Worm (Caenorhabditis elegans): ENCODE measurements around the gene C14C6.8.

The C14C6.8 gene

DNA sequence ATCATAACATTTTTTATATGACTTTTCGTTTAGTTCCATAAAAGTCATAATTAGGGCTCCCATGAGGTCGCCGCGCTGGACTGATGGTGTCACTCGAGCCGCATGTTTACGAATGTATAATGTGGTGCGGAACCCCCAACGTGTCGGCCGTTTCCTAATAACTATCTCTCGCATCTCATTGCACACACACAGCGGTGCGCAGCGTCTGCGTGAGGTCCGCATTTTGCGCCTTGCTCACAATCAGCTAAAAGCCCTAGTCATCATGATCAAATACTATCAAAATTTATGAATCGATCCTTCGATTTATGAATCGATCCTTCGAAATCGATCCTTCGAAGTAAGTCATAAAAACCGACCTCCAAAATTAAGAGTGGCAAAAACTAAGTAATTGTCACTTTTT is 7.0 kb upstream of the C14C6.8 start, which contains the start of gene srx-7:
TSS of gene srx-7 (plus strand) at position 256 of the 400 bp plus-strand sequence.
- no peak for TF ChIP-seq zip-4 (GFP tag; optimal IDR thresholded peaks at IDR 0.05)
- no peak for TF ChIP-seq sptf-1 (tag; optimal IDR thresholded peaks at IDR 0.05)
- no peak for TF ChIP-seq ceh-63 (GFP tag; optimal IDR thresholded peaks at IDR 0.05)
- TF ChIP-seq pag-3 (tag; optimal IDR thresholded peaks at IDR 0.05; ENCODE audit: borderline replicate concordance, insufficient read depth) = no peak
- no peak for TF ChIP-seq nhr-71 (tag; optimal IDR thresholded peaks at IDR 0.05)
- TF ChIP-seq hlh-17 (GFP tag; optimal IDR thresholded peaks at IDR 0.05; ENCODE audit: borderline replicate concordance) = no peak
- no peak for TF ChIP-seq alr-1 (tag; optimal IDR thresholded peaks at IDR 0.05; ENCODE audit: borderline replicate concordance)
- no peak for TF ChIP-seq unc-30 (tag; optimal IDR thresholded peaks at IDR 0.05)
- TF ChIP-seq fos-1 (tag; optimal IDR thresholded peaks at IDR 0.05) = no peak
- no peak for TF ChIP-seq ama-1 (optimal IDR thresholded peaks at IDR 0.05)
- no peak for TF ChIP-seq lin-35 (GFP tag; optimal IDR thresholded peaks at IDR 0.05)
- TF ChIP-seq nhr-19 (GFP tag; conservative IDR thresholded peaks at IDR 0.05) = no peak
- no peak for TF ChIP-seq nhr-47 (tag; optimal IDR thresholded peaks at IDR 0.05)
- no peak for TF ChIP-seq hlh-4 (tag; optimal IDR thresholded peaks at IDR 0.05)
- TF ChIP-seq unc-86 (tag; optimal IDR thresholded peaks at IDR 0.05) = no peak
- no peak for TF ChIP-seq lin-14 (GFP tag; optimal IDR thresholded peaks at IDR 0.05)
- no peak for TF ChIP-seq fkh-10 (GFP tag; optimal IDR thresholded peaks at IDR 0.05)

DNA sequence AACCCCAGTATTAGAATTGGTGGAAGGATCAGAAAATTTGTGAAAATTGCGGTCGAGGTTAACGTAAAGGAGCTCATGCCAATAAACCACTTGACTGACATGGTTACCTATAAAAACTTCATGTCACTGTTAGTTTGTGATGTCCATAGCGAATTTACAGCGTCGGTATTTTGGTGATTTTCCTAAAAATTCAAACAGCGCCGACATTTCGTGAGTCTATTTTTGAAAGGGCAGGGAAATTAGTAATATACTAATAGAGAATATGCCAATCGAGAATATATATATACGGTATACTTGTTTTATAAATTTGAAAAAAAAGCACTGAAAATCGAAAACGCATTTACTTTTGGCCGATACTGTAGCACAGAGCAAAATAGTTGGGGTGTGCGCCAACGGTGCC is 3.1 kb upstream of the C14C6.8 start, which contains the start of gene srx-8:
TSS of gene srx-8 (minus strand) at position 101 of the 400 bp plus-strand sequence.
- TF ChIP-seq nhr-71 (tag; optimal IDR thresholded peaks at IDR 0.05) = no peak
- no peak for TF ChIP-seq efl-1 (optimal IDR thresholded peaks at IDR 0.05)
- peak in 1 of 2 experiments; percentile 56 for TF ChIP-seq efl-1 (GFP tag; optimal IDR thresholded peaks at IDR 0.05 in 1 of 2)

DNA sequence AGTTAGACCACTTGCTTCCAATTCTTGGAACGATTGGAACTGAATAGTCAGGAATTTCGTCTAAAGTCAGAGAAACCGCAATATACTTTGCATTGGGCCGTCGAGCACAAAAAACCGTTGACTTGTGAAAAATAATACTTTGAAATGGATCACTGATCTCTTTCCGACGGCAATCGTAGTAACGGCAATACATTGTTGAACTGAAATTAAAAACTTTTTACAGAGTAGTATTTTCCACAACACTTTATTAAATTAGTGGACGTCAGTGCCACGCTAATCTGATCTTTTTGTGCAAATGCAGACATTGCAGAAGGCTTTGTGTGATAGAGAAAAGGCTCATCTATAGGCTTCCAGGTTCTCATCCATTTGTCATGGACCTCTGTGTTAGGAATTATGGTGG is 561 bp downstream of the C14C6.8 start:
- TF ChIP-seq fkh-10 (GFP tag; optimal IDR thresholded peaks at IDR 0.05) (no peak), nhr-90 (tag; optimal IDR thresholded peaks at IDR 0.05; ENCODE audit: poor library complexity) (no peak), ceh-82 (tag; optimal IDR thresholded peaks at IDR 0.05) (no peak), irx-1 (tag; optimal IDR thresholded peaks at IDR 0.05) (no peak), snu-23 (GFP tag; optimal IDR thresholded peaks at IDR 0.05) (no peak), dpl-1 (GFP tag; optimal IDR thresholded peaks at IDR 0.05) (no peak), nhr-76 (tag; optimal IDR thresholded peaks at IDR 0.05) (no peak), jun-1 (tag; optimal IDR thresholded peaks at IDR 0.05) (no peak), vab-15 (tag; optimal IDR thresholded peaks at IDR 0.05) (no peak), ceh-90 (tag; optimal IDR thresholded peaks at IDR 0.05) (no peak), efl-3 (GFP tag; optimal IDR thresholded peaks at IDR 0.05) (no peak), egl-27 (tag; optimal IDR thresholded peaks at IDR 0.05) (no peak), hlh-4 (tag; optimal IDR thresholded peaks at IDR 0.05) (no peak), C34B4.2 (tag; optimal IDR thresholded peaks at IDR 0.05) (no peak), C16A3.4 (tag; optimal IDR thresholded peaks at IDR 0.05) (no peak), ztf-4 (tag; optimal IDR thresholded peaks at IDR 0.05) (no peak)

DNA sequence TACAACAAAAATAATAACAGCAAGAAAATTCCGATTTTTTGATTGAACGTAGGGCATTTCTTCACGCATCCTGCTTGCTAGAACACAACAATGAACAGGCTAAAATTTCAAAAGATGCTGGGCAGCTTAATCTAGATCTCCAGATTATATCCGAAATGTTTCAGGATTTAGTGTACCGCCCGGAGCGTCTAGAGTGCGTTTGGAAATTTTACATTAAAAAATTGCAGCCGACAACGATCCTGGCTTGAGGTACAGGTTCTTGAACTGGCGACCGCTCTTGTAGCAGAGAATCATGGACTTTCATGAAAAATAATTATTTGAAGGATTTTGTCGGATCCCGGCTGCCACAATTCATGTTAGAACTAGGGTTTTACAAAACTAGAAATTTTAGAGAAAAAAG is 5.0 kb downstream of the C14C6.8 start, which contains the start of gene C14C6.6:
TSS of gene C14C6.6 (minus strand) at position 101 of the 400 bp plus-strand sequence.
- TF ChIP-seq isw-1 (GFP tag; IDR thresholded peaks at IDR 0.05) (no peak), F16B12.6 (tag; optimal IDR thresholded peaks at IDR 0.05) (no peak), tlp-1 (tag; optimal IDR thresholded peaks at IDR 0.05) (no peak), ceh-90 (tag; optimal IDR thresholded peaks at IDR 0.05) (no peak), aly-2 (tag; optimal IDR thresholded peaks at IDR 0.05) (no peak), efl-3 (GFP tag; optimal IDR thresholded peaks at IDR 0.05) (no peak), pag-3 (tag; optimal IDR thresholded peaks at IDR 0.05; ENCODE audit: borderline replicate concordance, insufficient read depth) (no peak), sox-4 (tag; optimal IDR thresholded peaks at IDR 0.05) (no peak), fkh-8 (tag; optimal IDR thresholded peaks at IDR 0.05) (no peak), ceh-8 (GFP tag; optimal IDR thresholded peaks at IDR 0.05) (no peak), C16A3.4 (tag; optimal IDR thresholded peaks at IDR 0.05) (no peak), unc-30 (tag; optimal IDR thresholded peaks at IDR 0.05) (no peak)

All from whole organism, L1 larva.